Worm (Caenorhabditis elegans) whole organism, mixed stage, embryonic: ENCODE data around the gene mob-1.

Experiments used
- ces-1 ChIP-seq: fragments of 150-350 bp; optimal IDR thresholded peaks from 2 replicates; lab custom pipeline; 2014; ENCODE audit warnings: missing biosample characterization, missing genetic modification reagents, missing genetic modification characterization
- elt-1 ChIP-seq: sonication (generic microtip); optimal IDR thresholded peaks from 2 replicates; lab custom pipeline; 2017; ENCODE audit warnings: missing genetic modification characterization, mild to moderate bottlenecking, missing compliant biosample characterization, antibody characterized with exemption, moderate library complexity, borderline replicate concordance; ENCODE audit not compliant: insufficient read depth
- elt-3 ChIP-seq: fragments of 150-350 bp; optimal IDR thresholded peaks from 2 replicates; lab custom pipeline; 2014; ENCODE audit warnings: missing biosample characterization, missing genetic modification characterization
- lin-13 ChIP-seq: fragments of 150-350 bp; optimal IDR thresholded peaks from 2 replicates; lab custom pipeline; 2014; ENCODE audit warnings: missing biosample characterization, missing genetic modification characterization
- lsy-2 ChIP-seq: fragments of 150-350 bp; optimal IDR thresholded peaks from 2 replicates; lab custom pipeline; 2014; ENCODE audit warnings: missing biosample characterization, missing genetic modification characterization
- mep-1 ChIP-seq: fragments of 150-350 bp; optimal IDR thresholded peaks from 2 replicates; lab custom pipeline; 2017; ENCODE audit warnings: missing biosample characterization, missing genetic modification reagents, missing genetic modification characterization, inconsistent platforms
- pha-4 ChIP-seq: fragments of 150-350 bp; optimal IDR thresholded peaks from 2 replicates; lab custom pipeline; 2018; ENCODE audit warnings: missing biosample characterization, missing genetic modification reagents, missing genetic modification characterization
- sem-2 ChIP-seq: fragments of 200-800 bp; sonication (Bioruptor generic); optimal IDR thresholded peaks from 2 replicates; lab custom pipeline; 2018; ENCODE audit warnings: mild to moderate bottlenecking, missing genetic modification characterization, missing compliant biosample characterization
- unc-62 ChIP-seq: fragments of 150-350 bp; optimal IDR thresholded peaks from 2 replicates; lab custom pipeline; 2014; ENCODE audit warnings: missing biosample characterization, missing genetic modification reagents, missing genetic modification characterization
- ztf-11 ChIP-seq: fragments of 150-350 bp; optimal IDR thresholded peaks from 2 replicates; lab custom pipeline; 2014; ENCODE audit warnings: missing biosample characterization, missing genetic modification characterization

DNA sequence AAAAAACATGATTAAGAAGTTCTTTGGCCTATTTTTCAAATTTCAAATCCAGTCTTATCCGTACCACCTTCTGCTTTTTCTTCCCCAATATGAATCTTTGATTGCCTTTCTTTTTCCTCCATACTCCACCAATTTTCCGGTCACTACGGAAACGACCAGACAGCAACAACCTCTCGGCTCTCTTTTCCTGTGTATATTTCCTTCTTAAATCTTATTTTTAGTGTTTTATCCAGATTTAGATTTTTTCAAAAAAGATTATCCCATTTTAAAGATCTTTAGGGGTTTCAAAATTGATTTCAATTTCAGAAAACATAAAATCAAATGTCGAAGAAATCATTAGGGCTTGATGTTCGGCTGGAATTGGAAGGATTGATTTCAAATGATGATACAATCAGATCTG, 3.9 kb downstream of the mob-1 start, which contains the start of gene trpa-1:
- TF ChIP-seq ces-1 (GFP tag; lab: Kevin White, UChicago) (no peak), ztf-11 (tag; lab: Kevin White, UChicago) (no peak), pha-4 (tag; lab: Kevin White, UChicago) (no peak), elt-1 (no peak), unc-62 (GFP tag; lab: Kevin White, UChicago) (no peak), lsy-2 (tag; lab: Kevin White, UChicago) (no peak), sem-2 (GFP tag; lab: Kevin White, UChicago) (no peak), mep-1 (tag; lab: Kevin White, UChicago) (no peak), lin-13 (no peak), elt-3 (tag; lab: Kevin White, UChicago) (no peak)
